Worm (Caenorhabditis elegans): ENCODE measurements around the gene F58A3.4.
A peak's percentile ranks its signal among the peaks of the same experiment; 100 is the strongest.

Gene F58A3.4

ce11 chrX:10963453-10964046, 46.9 kb downstream of the F58A3.4 start, which contains the start of gene nas-10 (continued):
- peak; percentile 75 for TF ChIP-seq K09A11.1 (tag; optimal IDR thresholded peaks at IDR 0.05; ENCODE audit: insufficient read depth)
- peak; percentile 57 for TF ChIP-seq pha-2 (tag; optimal IDR thresholded peaks at IDR 0.05)
- peak; percentile 58 for TF ChIP-seq hlh-15 (tag; optimal IDR thresholded peaks at IDR 0.05)
- peak; percentile 80 for TF ChIP-seq ceh-6 (GFP tag; optimal IDR thresholded peaks at IDR 0.05)
- peak; percentile 84 for TF ChIP-seq che-1 (tag; optimal IDR thresholded peaks at IDR 0.05)
- peak; percentile 51 for TF ChIP-seq sox-2 (GFP tag; IDR thresholded peaks at IDR 0.05)
- TF ChIP-seq pros-1 (tag; optimal IDR thresholded peaks at IDR 0.05) = no peak
- peak; percentile 58 for TF ChIP-seq zip-5 (tag; optimal IDR thresholded peaks at IDR 0.05)
- peak; percentile 55 for TF ChIP-seq F13H6.1 (tag; optimal IDR thresholded peaks at IDR 0.05)
- TF ChIP-seq ceh-14 (tag; optimal IDR thresholded peaks at IDR 0.05) = peak; percentile 60
- no peak for TF ChIP-seq elt-4 (tag; optimal IDR thresholded peaks at IDR 0.05)
- TF ChIP-seq unc-86 (tag; optimal IDR thresholded peaks at IDR 0.05) = peak; percentile 73
- peak; percentile 77 for TF ChIP-seq madf-2 (tag; optimal IDR thresholded peaks at IDR 0.05)
- peak; percentile 70 for TF ChIP-seq hlh-6 (tag; optimal IDR thresholded peaks at IDR 0.05)
- peak; percentile 14 for TF ChIP-seq pag-3 (tag; optimal IDR thresholded peaks at IDR 0.05; ENCODE audit: borderline replicate concordance)
- TF ChIP-seq Y22D7AL.16 (tag; optimal IDR thresholded peaks at IDR 0.05) = peak; percentile 72
- TF ChIP-seq npax-4 (tag; optimal IDR thresholded peaks at IDR 0.05) = peak; percentile 68
- peak; percentile 75 for TF ChIP-seq ceh-9 (tag; optimal IDR thresholded peaks at IDR 0.05)
- TF ChIP-seq nhr-232 (tag; optimal IDR thresholded peaks at IDR 0.05) = peak; percentile 70
- TF ChIP-seq fkh-10 (GFP tag; optimal IDR thresholded peaks at IDR 0.05) = no peak
- peak; percentile 34 for TF ChIP-seq ets-4 (tag; optimal IDR thresholded peaks at IDR 0.05)
- TF ChIP-seq dve-1 (tag; optimal IDR thresholded peaks at IDR 0.05) = peak; percentile 40
- peak; percentile 64 for TF ChIP-seq hlh-13 (GFP tag; optimal IDR thresholded peaks at IDR 0.05)
- peak; percentile 82 for TF ChIP-seq ceh-45 (GFP tag; IDR thresholded peaks at IDR 0.05)
- peak; percentile 38 for TF ChIP-seq odd-2 (tag; optimal IDR thresholded peaks at IDR 0.05)
- peak; percentile 85 for TF ChIP-seq ztf-16 (tag; optimal IDR thresholded peaks at IDR 0.05)
- TF ChIP-seq rnt-1 (tag; optimal IDR thresholded peaks at IDR 0.05) = peak; percentile 33
- peak; percentile 81 for TF ChIP-seq K02D7.2 (tag; optimal IDR thresholded peaks at IDR 0.05)
- TF ChIP-seq pha-4 (tag; optimal IDR thresholded peaks at IDR 0.05) = no peak
- TF ChIP-seq sdc-2 (tag; optimal IDR thresholded peaks at IDR 0.05) = peak; percentile 84
- TF ChIP-seq fax-1 (tag; optimal IDR thresholded peaks at IDR 0.05) = peak; percentile 77
- no peak for TF ChIP-seq unc-55 (GFP tag; optimal IDR thresholded peaks at IDR 0.05)
- peak; percentile 83 for TF ChIP-seq ceh-19 (GFP tag; optimal IDR thresholded peaks at IDR 0.05)
- TF ChIP-seq lim-6 (tag; optimal IDR thresholded peaks at IDR 0.05) = peak; percentile 46
- peak; percentile 44 for TF ChIP-seq ceh-24 (tag; optimal IDR thresholded peaks at IDR 0.05)
- peak; percentile 58 for TF ChIP-seq ref-2 (tag; optimal IDR thresholded peaks at IDR 0.05)
- TF ChIP-seq C38D4.7 (GFP tag; optimal IDR thresholded peaks at IDR 0.05) = peak; percentile 73
- TF ChIP-seq nhr-11 (tag; optimal IDR thresholded peaks at IDR 0.05) = no peak
- TF ChIP-seq hlh-8 (tag; optimal IDR thresholded peaks at IDR 0.05) = peak; percentile 82
- peak; percentile 57 for TF ChIP-seq C08G9.2 (tag; optimal IDR thresholded peaks at IDR 0.05)
- TF ChIP-seq gmeb-2 (tag; optimal IDR thresholded peaks at IDR 0.05) = peak; percentile 83
- peak; percentile 21 for TF ChIP-seq tbx-7 (tag; optimal IDR thresholded peaks at IDR 0.05)
- peak; percentile 82 for TF ChIP-seq ceh-34 (tag; optimal IDR thresholded peaks at IDR 0.05)

DNA sequence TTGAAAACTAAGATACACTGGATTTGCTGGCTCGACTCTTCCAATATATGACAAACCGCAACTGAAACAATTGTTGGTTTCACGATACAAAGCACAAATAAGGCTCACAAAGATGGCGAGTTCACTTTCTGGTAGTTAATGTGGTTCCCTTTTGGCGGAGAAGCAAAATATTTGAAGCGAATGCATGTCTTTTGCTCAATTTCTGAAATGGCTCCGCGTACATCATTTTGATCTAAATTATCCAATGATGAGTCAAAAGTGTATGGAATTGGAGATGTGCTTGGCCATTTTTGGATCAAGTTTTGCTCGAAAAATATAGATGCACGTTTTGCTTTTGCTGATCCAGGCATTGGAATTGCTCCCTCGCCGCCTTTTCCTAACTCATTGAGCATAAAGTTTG, 48.7 kb downstream of the F58A3.4 start:
- TF ChIP-seq sox-2 (GFP tag; IDR thresholded peaks at IDR 0.05) (no peak), Y22D7AL.16 (tag; optimal IDR thresholded peaks at IDR 0.05) (no peak), unc-86 (tag; optimal IDR thresholded peaks at IDR 0.05) (no peak), ets-4 (tag; optimal IDR thresholded peaks at IDR 0.05) (no peak), sox-4 (tag; optimal IDR thresholded peaks at IDR 0.05) (no peak), ama-1 (optimal IDR thresholded peaks at IDR 0.05) (no peak), C38D4.7 (GFP tag; optimal IDR thresholded peaks at IDR 0.05) (no peak), ceh-18 (tag; optimal IDR thresholded peaks at IDR 0.05) (no peak), pqm-1 (tag; optimal IDR thresholded peaks at IDR 0.05) (no peak), ceh-19 (GFP tag; optimal IDR thresholded peaks at IDR 0.05) (no peak), ceh-31 (tag; optimal IDR thresholded peaks at IDR 0.05) (no peak)
